Worm (Caenorhabditis elegans): ENCODE results near the gene D1086.6.

ce11 chrV:14082453-14082852 is 2.9 kb downstream of the D1086.6 start, which contains the start of gene D1086.10:
- TF ChIP-seq F44E2.7 (GFP tag; IDR thresholded peaks at IDR 0.05): no peak
- TF ChIP-seq fkh-10 (GFP tag; optimal IDR thresholded peaks at IDR 0.05): no peak
- TF ChIP-seq fos-1 (tag; optimal IDR thresholded peaks at IDR 0.05): no peak
- TF ChIP-seq mep-1 (tag; optimal IDR thresholded peaks at IDR 0.05): no peak
- no peak for TF ChIP-seq nhr-28 (tag; optimal IDR thresholded peaks at IDR 0.05)
- TF ChIP-seq nhr-77 (tag; optimal IDR thresholded peaks at IDR 0.05): no peak
- TF ChIP-seq unc-62 (GFP tag; optimal IDR thresholded peaks at IDR 0.05 in 1 of 2): no peak
- no peak for TF ChIP-seq unc-62 (tag; optimal IDR thresholded peaks at IDR 0.05)
- no peak for TF ChIP-seq unc-39 (tag; optimal IDR thresholded peaks at IDR 0.05)
- no peak for TF ChIP-seq unc-130 (GFP tag; optimal IDR thresholded peaks at IDR 0.05)
- TF ChIP-seq skn-1 (tag; optimal IDR thresholded peaks at IDR 0.05): no peak
- TF ChIP-seq nhr-6 (tag; optimal IDR thresholded peaks at IDR 0.05): no peak
- no peak for TF ChIP-seq R02D3.7 (tag; optimal IDR thresholded peaks at IDR 0.05)
- TF ChIP-seq madf-9 (GFP tag; conservative IDR thresholded peaks at IDR 0.05): no peak
